Worm (Caenorhabditis elegans) whole organism, L4 larva: Measurements from ENCODE around the gene T12B3.2.
A peak's percentile ranks its signal among the peaks of the same experiment; 100 is the strongest.

Source experiments
- F44E2.7 ChIP-seq: fragments of 200-800 bp; sonication (Bioruptor generic); IDR thresholded peaks from 2 replicates; pipeline ENCODE4 v2.1.2; 2022; ENCODE audit warnings: missing genetic modification characterization, missing compliant biosample characterization
- T20F7.1 ChIP-seq: fragments of 200-800 bp; sonication (Bioruptor generic); optimal IDR thresholded peaks from 2 replicates; lab custom pipeline; 2018; ENCODE audit warnings: mild to moderate bottlenecking, missing genetic modification characterization, missing compliant biosample characterization
- Y105C5A.15 ChIP-seq: fragments of 200-800 bp; sonication (Bioruptor generic); IDR thresholded peaks from 2 replicates; pipeline ENCODE4 v1.3.6; 2022; ENCODE audit warnings: missing genetic modification characterization, missing compliant biosample characterization
- Y48G9A.11 ChIP-seq: fragments of 200-800 bp; sonication (Bioruptor generic); IDR thresholded peaks from 2 replicates; pipeline ENCODE4 v1.3.6; 2022; ENCODE audit warnings: missing genetic modification reagents, missing genetic modification characterization, missing compliant biosample characterization
- Y5F2A.4 ChIP-seq: fragments of 200-800 bp; sonication (Bioruptor generic); optimal IDR thresholded peaks from 2 replicates; lab custom pipeline; 2018; ENCODE audit warnings: mild to moderate bottlenecking, missing genetic modification characterization, missing compliant biosample characterization
- aha-1 ChIP-seq: fragments of 150-350 bp; peaks from one replicate; lab custom pipeline; 2014; ENCODE audit warnings: missing biosample characterization, missing genetic modification characterization
- ceh-32 ChIP-seq: sonication (generic microtip); optimal IDR thresholded peaks from 2 replicates; lab custom pipeline; 2016; ENCODE audit warnings: mild to moderate bottlenecking, missing genetic modification characterization, missing compliant biosample characterization; ENCODE audit not compliant: poor library complexity
- daf-12 ChIP-seq: fragments of 150-350 bp; optimal IDR thresholded peaks from 2 replicates; lab custom pipeline; 2014; ENCODE audit warnings: missing biosample characterization, missing genetic modification reagents, missing genetic modification characterization
- daf-16 ChIP-seq, 3 experiments: sonication (generic microtip); optimal IDR thresholded peaks; 2 replicates each; lab custom pipeline; 2016 to 2017; ENCODE audit warnings: missing genetic modification characterization in 3 of 3, missing genetic modification reagents in 3 of 3, mild to moderate bottlenecking in 2 of 3, missing compliant biosample characterization in 2 of 3, missing biosample characterization in 1 of 3, moderate library complexity in 1 of 3
- daf-19 ChIP-seq: fragments of 200-800 bp; sonication (Bioruptor generic); conservative IDR thresholded peaks from 2 replicates; pipeline ENCODE4 v1.3.6; 2022; ENCODE audit warnings: missing genetic modification characterization, missing compliant biosample characterization
- dmd-8 ChIP-seq: fragments of 200-800 bp; sonication (Bioruptor generic); IDR thresholded peaks from 2 replicates; pipeline ENCODE4 v1.3.6; 2022; ENCODE audit warnings: missing genetic modification characterization, missing compliant biosample characterization
- egl-43 ChIP-seq: fragments of 200-800 bp; sonication (Bioruptor generic); IDR thresholded peaks from 2 replicates; pipeline ENCODE4 v1.3.6; 2022; ENCODE audit warnings: missing genetic modification reagents, missing genetic modification characterization, missing compliant biosample characterization
- gei-8 ChIP-seq: fragments of 200-800 bp; sonication (Bioruptor generic); optimal IDR thresholded peaks from 2 replicates; lab custom pipeline; 2018; ENCODE audit warnings: mild to moderate bottlenecking, missing genetic modification characterization, missing compliant biosample characterization
- hmg-1.1 ChIP-seq: fragments of 200-800 bp; sonication (Bioruptor generic); IDR thresholded peaks from 2 replicates; pipeline ENCODE4 v1.3.6; 2022; ENCODE audit warnings: missing genetic modification reagents, missing genetic modification characterization, missing compliant biosample characterization
- jun-1 ChIP-seq: fragments of 150-350 bp; optimal IDR thresholded peaks from 2 replicates; lab custom pipeline; 2014; ENCODE audit warnings: missing biosample characterization, missing genetic modification reagents, missing genetic modification characterization
- lin-13 ChIP-seq: fragments of 150-350 bp; optimal IDR thresholded peaks from 2 replicates; lab custom pipeline; 2014; ENCODE audit warnings: missing biosample characterization, missing genetic modification reagents, missing genetic modification characterization
- lin-15B ChIP-seq: fragments of 150-350 bp; sonication (generic microtip); optimal IDR thresholded peaks from 3 replicates; lab custom pipeline; 2014; ENCODE audit warnings: missing biosample characterization, missing genetic modification characterization
- lin-39 ChIP-seq: fragments of 150-350 bp; optimal IDR thresholded peaks from 2 replicates; lab custom pipeline; 2014; ENCODE audit warnings: missing biosample characterization, missing genetic modification reagents, missing genetic modification characterization
- mdl-1 ChIP-seq, 2 experiments: fragments of 150-350 bp in 1 of 2; sonication (generic microtip) in 1 of 2; optimal IDR thresholded peaks; 2 replicates each; lab custom pipeline; 2014 to 2017; ENCODE audit warnings: missing biosample characterization in 2 of 2, missing genetic modification characterization in 2 of 2
- mdt-29 ChIP-seq: fragments of 200-800 bp; sonication (Bioruptor generic); IDR thresholded peaks from 2 replicates; pipeline ENCODE4 v1.3.6; 2022; ENCODE audit warnings: missing genetic modification reagents, missing genetic modification characterization, missing compliant biosample characterization
- nhr-10 ChIP-seq: fragments of 150-350 bp; optimal IDR thresholded peaks from 2 replicates; lab custom pipeline; 2014; ENCODE audit warnings: missing biosample characterization, missing genetic modification characterization
- nhr-11 ChIP-seq: fragments of 150-350 bp; optimal IDR thresholded peaks from 2 replicates; lab custom pipeline; 2014; ENCODE audit warnings: missing biosample characterization, missing genetic modification characterization
- nhr-25 ChIP-seq: sonication (generic microtip); optimal IDR thresholded peaks from 2 replicates; lab custom pipeline; 2017; ENCODE audit warnings: missing genetic modification characterization, mild to moderate bottlenecking, missing compliant biosample characterization, antibody characterized with exemption, moderate library complexity, borderline replicate concordance; ENCODE audit not compliant: insufficient read depth
- nhr-48 ChIP-seq: sonication (generic microtip); optimal IDR thresholded peaks from 2 replicates; lab custom pipeline; 2016; ENCODE audit warnings: mild to moderate bottlenecking, missing genetic modification characterization, missing compliant biosample characterization
- pha-4 ChIP-seq, 2 experiments: fragments of 150-350 bp in 1 of 2; fragments of 200-800 bp in 1 of 2; sonication (Bioruptor generic) in 1 of 2; IDR thresholded peaks in 1 of 2; optimal IDR thresholded peaks in 1 of 2; 2 replicates each; pipeline versions ENCODE4 v1.3.6 to Lab custom; 2014 to 2022; ENCODE audit warnings: missing genetic modification characterization in 2 of 2, missing genetic modification reagents in 2 of 2, missing biosample characterization in 1 of 2, missing compliant biosample characterization in 1 of 2
- php-3 ChIP-seq: fragments of 200-800 bp; sonication (Bioruptor generic); IDR thresholded peaks from 2 replicates; pipeline ENCODE4 v1.3.6; 2022; ENCODE audit warnings: missing genetic modification reagents, missing genetic modification characterization, missing compliant biosample characterization
- saeg-2 ChIP-seq: fragments of 200-800 bp; sonication (Bioruptor generic); IDR thresholded peaks from 2 replicates; pipeline ENCODE4 v1.3.6; 2022; ENCODE audit warnings: missing genetic modification reagents, missing genetic modification characterization, missing compliant biosample characterization
- set-16 ChIP-seq: fragments of 200-800 bp; sonication (Bioruptor generic); IDR thresholded peaks from 2 replicates; pipeline ENCODE4 v1.3.6; 2022; ENCODE audit warnings: missing genetic modification reagents, missing genetic modification characterization, missing compliant biosample characterization
- tag-97 ChIP-seq: fragments of 200-800 bp; sonication (Bioruptor generic); IDR thresholded peaks from 2 replicates; pipeline ENCODE4 v1.3.6; 2022; ENCODE audit warnings: missing genetic modification characterization, missing compliant biosample characterization
- unc-39 ChIP-seq: sonication (generic microtip); optimal IDR thresholded peaks from 2 replicates; lab custom pipeline; 2017; ENCODE audit warnings: missing biosample characterization, missing genetic modification characterization
- unc-62 ChIP-seq, 3 experiments: fragments of 150-350 bp in 1 of 3; sonication (generic microtip); optimal IDR thresholded peaks in 2 of 3; peaks in 1 of 3; 1 replicate in 1 of 3; 2 replicates in 2 of 3; lab custom pipeline; 2014 to 2017; ENCODE audit warnings: missing biosample characterization in 3 of 3, missing genetic modification characterization in 3 of 3, missing genetic modification reagents in 3 of 3, missing genotype in 1 of 3
- zfp-2 ChIP-seq: sonication (generic microtip); optimal IDR thresholded peaks from 2 replicates; lab custom pipeline; 2016; ENCODE audit warnings: mild to moderate bottlenecking, missing genetic modification characterization, missing compliant biosample characterization
- ztf-11 ChIP-seq: fragments of 150-350 bp; optimal IDR thresholded peaks from 2 replicates; lab custom pipeline; 2014; ENCODE audit warnings: missing biosample characterization, missing genetic modification characterization

T12B3.2 gene

ce11 chrIV:7418818-7419217, 42.2 kb downstream of the T12B3.2 start, which contains the start of gene B0496.6:
Gene B0496.6, plus strand, starts transcription at chrIV:7419118.
- TF ChIP-seq nhr-25 (tag; lab: Kevin White, UChicago) (no peak), zfp-2 (no peak), saeg-2 (GFP tag; lab: Robert Waterston, UW) (no peak), dmd-8 (no peak), set-16 (no peak), jun-1 (tag; lab: Kevin White, UChicago) (no peak), ceh-32 (no peak), nhr-48 (tag; lab: Kevin White, UChicago) (no peak), unc-62 (GFP tag; optimal IDR thresholded peaks at IDR 0.05 in 1 of 2; lab: Kevin White, UChicago) (no peak), unc-62 (tag; optimal IDR thresholded peaks at IDR 0.05; lab: Kevin White, UChicago) (no peak), Y5F2A.4 (GFP tag; lab: Kevin White, UChicago) (no peak), gei-8 (GFP tag; lab: Kevin White, UChicago) (no peak), lin-13 (no peak), tag-97 (no peak), T20F7.1 (no peak), mdt-29 (no peak), unc-39 (tag; lab: Kevin White, UChicago) (no peak), lin-15B (tag; lab: Kevin White, UChicago) (no peak)

ce11 chrIV:7420913-7421312, 44.3 kb downstream of the T12B3.2 start, which contains the start of gene srtx-1:
Gene srtx-1, plus strand, starts transcription at chrIV:7421213.
- TF ChIP-seq set-16 = no peak
- TF ChIP-seq unc-62 (GFP tag; optimal IDR thresholded peaks at IDR 0.05 in 1 of 2; lab: Kevin White, UChicago) = peak in 1 of 2 experiments; percentile 70
- no peak for TF ChIP-seq unc-62 (tag; optimal IDR thresholded peaks at IDR 0.05; lab: Kevin White, UChicago)
- TF ChIP-seq Y48G9A.11 (GFP tag; lab: Robert Waterston, UW) = no peak
- TF ChIP-seq egl-43 (GFP tag; lab: Robert Waterston, UW) = no peak
- TF ChIP-seq pha-4 (GFP tag; IDR thresholded peaks at IDR 0.05; lab: Robert Waterston, UW) = no peak
- TF ChIP-seq pha-4 (tag; optimal IDR thresholded peaks at IDR 0.05; lab: Kevin White, UChicago) = no peak

- peak; percentile 74 for TF ChIP-seq aha-1 (tag; lab: Kevin White, UChicago)
- TF ChIP-seq mdl-1 (tag; optimal IDR thresholded peaks at IDR 0.05; lab: Kevin White, UChicago) = no peak
These were observed 47.6 kb downstream of the T12B3.2 start, which contains the start of gene unc-82 for ce11 chrIV:7424198-7424597. Gene unc-82, plus strand, starts transcription at chrIV:7424498.

ce11 chrIV:7426055-7426454, 49.4 kb downstream of the T12B3.2 start:
- TF ChIP-seq daf-16 (GFP tag; optimal IDR thresholded peaks at IDR 0.05; lab: Kevin White, UChicago) = peak in 1 of 2 experiments; percentile 18
- TF ChIP-seq daf-16 (tag; optimal IDR thresholded peaks at IDR 0.05; lab: Kevin White, UChicago) = no peak
- TF ChIP-seq aha-1 (tag; lab: Kevin White, UChicago) = peak; percentile 40
- TF ChIP-seq ztf-11 = no peak
- TF ChIP-seq nhr-11 (tag; lab: Kevin White, UChicago) = peak; percentile 63

ce11 chrIV:7428347-7428746, 51.7 kb downstream of the T12B3.2 start:
- TF ChIP-seq daf-19 (GFP tag; lab: Robert Waterston, UW) (no peak), mdt-29 (no peak), nhr-10 (tag; lab: Kevin White, UChicago) (no peak), daf-16 (GFP tag; optimal IDR thresholded peaks at IDR 0.05; lab: Kevin White, UChicago) (no peak), daf-16 (tag; optimal IDR thresholded peaks at IDR 0.05; lab: Kevin White, UChicago) (no peak), lin-39 (tag; lab: Kevin White, UChicago) (no peak), hmg-1.1 (GFP tag; lab: Robert Waterston, UW) (no peak), F44E2.7 (GFP tag; lab: Robert Waterston, UW) (no peak), Y105C5A.15 (no peak), daf-12 (tag; lab: Kevin White, UChicago) (no peak), dmd-8 (no peak), php-3 (no peak)
